Fruit fly (Drosophila melanogaster): ENCODE measurements around the gene pic.

dm6 chr3R:13070011-13070619 lies 18.1 kb downstream of the pic start:
- no peak for TF ChIP-seq Sin3A (optimal IDR thresholded peaks at IDR 0.05)
- no peak for TF ChIP-seq psq (optimal IDR thresholded peaks at IDR 0.05)
- no peak for TF ChIP-seq insv (optimal IDR thresholded peaks at IDR 0.05)
- no peak for TF ChIP-seq Myc (optimal IDR thresholded peaks at IDR 0.05)
- TF ChIP-seq h (optimal IDR thresholded peaks at IDR 0.05) = no peak
- TF ChIP-seq ttk (optimal IDR thresholded peaks at IDR 0.05) = no peak

Measured in Kc167 (cell line).